Fruit fly (Drosophila melanogaster) whole organism, embryonic: ENCODE data around the gene CG42554.

Experiments
- Antp ChIP-seq: fragments of 200-800 bp; sonication (Bioruptor generic); optimal IDR thresholded peaks from 3 replicates; lab custom pipeline; 2016; ENCODE audit warnings: missing biosample characterization, missing genetic modification characterization
- Atf-2 ChIP-seq: fragments of 200-800 bp; sonication (Bioruptor generic); optimal IDR thresholded peaks from 2 replicates; lab custom pipeline; 2016; ENCODE audit warnings: missing biosample characterization, missing genetic modification characterization
- B-H1 ChIP-seq: fragments of 200-800 bp; sonication (Bioruptor generic); IDR thresholded peaks from 3 replicates; pipeline ENCODE4 v1.3.6; 2022; ENCODE audit warnings: missing biosample characterization, missing genetic modification characterization
- CG11093 ChIP-seq: fragments of 200-800 bp; sonication (Bioruptor generic); IDR thresholded peaks from 3 replicates; pipeline ENCODE4 v1.3.6; 2022; ENCODE audit warnings: missing biosample characterization, missing genetic modification characterization
- CG11696 ChIP-seq: fragments of 200-800 bp; sonication (Bioruptor generic); IDR thresholded peaks from 2 replicates; pipeline ENCODE4 v1.3.6; 2022; ENCODE audit warnings: missing biosample characterization, missing genetic modification characterization
- CG12236 ChIP-seq: fragments of 200-800 bp; sonication (Bioruptor generic); optimal IDR thresholded peaks from 2 replicates; lab custom pipeline; 2016; ENCODE audit warnings: missing biosample characterization, missing genetic modification characterization
- CG12391 ChIP-seq: fragments of 200-800 bp; sonication (Bioruptor generic); optimal IDR thresholded peaks from 3 replicates; lab custom pipeline; 2018; ENCODE audit warnings: missing biosample characterization, mild to moderate bottlenecking, missing genetic modification characterization, moderate library complexity
- CG13123 ChIP-seq: fragments of 200-800 bp; sonication (Bioruptor generic); optimal IDR thresholded peaks from 2 replicates; lab custom pipeline; 2016; ENCODE audit warnings: missing biosample characterization, missing genetic modification characterization
- CG13287 ChIP-seq: fragments of 200-800 bp; sonication (Bioruptor generic); IDR thresholded peaks from 2 replicates; pipeline ENCODE4 v1.3.6; 2022; ENCODE audit warnings: missing biosample characterization, missing genetic modification characterization; ENCODE audit not compliant: partially characterized antibody
- CG13424 ChIP-seq: fragments of 200-800 bp; sonication (Bioruptor generic); optimal IDR thresholded peaks from 2 replicates; lab custom pipeline; 2019; ENCODE audit warnings: missing biosample characterization, mild to moderate bottlenecking, missing genetic modification characterization, moderate library complexity
- CG15011 ChIP-seq: fragments of 200-800 bp; sonication (Bioruptor generic); optimal IDR thresholded peaks from 3 replicates; lab custom pipeline; 2018; ENCODE audit warnings: missing biosample characterization, mild to moderate bottlenecking, missing genetic modification characterization
- CG16813 ChIP-seq: fragments of 200-800 bp; sonication (Bioruptor generic); IDR thresholded peaks from 3 replicates; pipeline ENCODE4 v1.3.6; 2022; ENCODE audit warnings: missing biosample characterization, missing genetic modification characterization; ENCODE audit not compliant: partially characterized antibody
- CG16815 ChIP-seq: fragments of 200-800 bp; sonication (Bioruptor generic); optimal IDR thresholded peaks from 3 replicates; lab custom pipeline; 2017; ENCODE audit warnings: missing biosample characterization, mild to moderate bottlenecking, missing genetic modification characterization
- CG17359 ChIP-seq: fragments of 200-800 bp; sonication (Bioruptor generic); optimal IDR thresholded peaks from 3 replicates; lab custom pipeline; 2018; ENCODE audit warnings: missing biosample characterization, mild to moderate bottlenecking, missing genetic modification characterization, moderate library complexity
- CG17361 ChIP-seq: fragments of 200-800 bp; sonication (Bioruptor generic); IDR thresholded peaks from 3 replicates; pipeline ENCODE4 v1.3.6; 2022; ENCODE audit warnings: missing biosample characterization, missing genetic modification characterization
- CG2202 ChIP-seq: fragments of 200-800 bp; sonication (Bioruptor generic); optimal IDR thresholded peaks from 2 replicates; lab custom pipeline; 2018; ENCODE audit warnings: missing biosample characterization, mild to moderate bottlenecking, missing genetic modification characterization
- CG2889 ChIP-seq: fragments of 200-800 bp; sonication (Bioruptor generic); IDR thresholded peaks from 3 replicates; pipeline ENCODE4 v1.3.6; 2022; ENCODE audit warnings: missing biosample characterization, missing genetic modification characterization
- CG3065 ChIP-seq: fragments of 200-800 bp; sonication (Bioruptor generic); optimal IDR thresholded peaks from 2 replicates; lab custom pipeline; 2016; ENCODE audit warnings: missing biosample characterization, missing genetic modification characterization
- CG3281 ChIP-seq: fragments of 200-800 bp; sonication (Bioruptor generic); optimal IDR thresholded peaks from 3 replicates; lab custom pipeline; 2017; ENCODE audit warnings: missing biosample characterization, mild to moderate bottlenecking, missing genetic modification characterization
- CG33557 ChIP-seq: fragments of 200-800 bp; sonication (Bioruptor generic); optimal IDR thresholded peaks from 2 replicates; lab custom pipeline; 2019; ENCODE audit warnings: missing biosample characterization, mild to moderate bottlenecking, missing genetic modification characterization, moderate library complexity
- CG5180 ChIP-seq: fragments of 200-800 bp; sonication (Bioruptor generic); optimal IDR thresholded peaks from 3 replicates; lab custom pipeline; 2017; ENCODE audit warnings: missing biosample characterization, missing genetic modification characterization, mild to moderate bottlenecking, moderate library complexity, missing genetic modification reagents
- CG6254 ChIP-seq: fragments of 200-800 bp; sonication (Bioruptor generic); optimal IDR thresholded peaks from 3 replicates; lab custom pipeline; 2017; ENCODE audit warnings: mild to moderate bottlenecking, missing biosample characterization, missing genetic modification reagents, missing genetic modification characterization
- CG6813 ChIP-seq: fragments of 200-800 bp; sonication (Bioruptor generic); optimal IDR thresholded peaks from 2 replicates; lab custom pipeline; 2017; ENCODE audit warnings: missing biosample characterization, missing genetic modification characterization, mild to moderate bottlenecking, moderate library complexity, missing genetic modification reagents
- CG8924 ChIP-seq: fragments of 200-800 bp; optimal IDR thresholded peaks from 3 replicates; lab custom pipeline; 2019; ENCODE audit warnings: missing biosample characterization, mild to moderate bottlenecking, missing genetic modification characterization, moderate library complexity
- Dad ChIP-seq: fragments of 200-800 bp; sonication (Bioruptor generic); optimal IDR thresholded peaks from 3 replicates; lab custom pipeline; 2016; ENCODE audit warnings: missing biosample characterization, missing genetic modification characterization
- Deaf1 ChIP-seq: fragments of 200-800 bp; optimal IDR thresholded peaks from 3 replicates; lab custom pipeline; 2019; ENCODE audit warnings: missing biosample characterization, mild to moderate bottlenecking, missing genetic modification characterization, moderate library complexity
- H15 ChIP-seq: fragments of 200-800 bp; sonication (Bioruptor generic); IDR thresholded peaks from 3 replicates; pipeline ENCODE4 v1.3.6; 2022; ENCODE audit warnings: missing biosample characterization, missing genetic modification characterization
- HHEX ChIP-seq: fragments of 200-800 bp; sonication (Bioruptor generic); optimal IDR thresholded peaks from 3 replicates; lab custom pipeline; 2017; ENCODE audit warnings: missing biosample characterization, mild to moderate bottlenecking, missing genetic modification characterization, missing genetic modification reagents
- Hsf ChIP-seq: fragments of 200-800 bp; sonication (Bioruptor generic); optimal IDR thresholded peaks from 3 replicates; lab custom pipeline; 2016; ENCODE audit warnings: missing biosample characterization, missing genetic modification characterization
- Kr ChIP-seq: fragments of 200-800 bp; sonication (Bioruptor generic); optimal IDR thresholded peaks from 2 replicates; lab custom pipeline; 2017; ENCODE audit warnings: missing biosample characterization, mild to moderate bottlenecking, missing genetic modification characterization
- Lhr ChIP-seq: fragments of 200-800 bp; sonication (Bioruptor generic); optimal IDR thresholded peaks from 3 replicates; lab custom pipeline; 2017; ENCODE audit warnings: mild to moderate bottlenecking, missing biosample characterization, missing genetic modification reagents, missing genetic modification characterization
- NK7.1 ChIP-seq: fragments of 200-800 bp; sonication (Bioruptor generic); optimal IDR thresholded peaks from 3 replicates; lab custom pipeline; 2016; ENCODE audit warnings: missing biosample characterization, missing genetic modification characterization
- Oli ChIP-seq: fragments of 200-800 bp; sonication (Bioruptor generic); optimal IDR thresholded peaks from 2 replicates; lab custom pipeline; 2018; ENCODE audit warnings: missing biosample characterization, mild to moderate bottlenecking, missing genetic modification characterization, moderate library complexity
- Opbp ChIP-seq: fragments of 200-800 bp; sonication (Bioruptor generic); IDR thresholded peaks from 3 replicates; pipeline ENCODE4 v1.3.6; 2022; ENCODE audit warnings: missing biosample characterization, missing genetic modification characterization; ENCODE audit not compliant: partially characterized antibody
- Ravus ChIP-seq: fragments of 200-800 bp; sonication (Bioruptor generic); IDR thresholded peaks from 2 replicates; pipeline ENCODE4 v1.3.6; 2022; ENCODE audit warnings: missing biosample characterization, missing genetic modification characterization
- ase ChIP-seq: fragments of 200-800 bp; sonication (Bioruptor generic); IDR thresholded peaks from 3 replicates; pipeline ENCODE4 v1.3.6; 2022; ENCODE audit warnings: missing biosample characterization, missing genetic modification characterization
- bbx ChIP-seq: fragments of 200-800 bp; sonication (Bioruptor generic); IDR thresholded peaks from 2 replicates; pipeline ENCODE4 v1.3.6; 2022; ENCODE audit warnings: missing biosample characterization, missing genetic modification characterization; ENCODE audit not compliant: partially characterized antibody
- bsh ChIP-seq, 2 experiments: fragments of 200-800 bp; sonication (Bioruptor generic); optimal IDR thresholded peaks; 2 replicates each; lab custom pipeline; 2017 to 2018; ENCODE audit warnings: mild to moderate bottlenecking in 2 of 2, missing biosample characterization in 2 of 2, missing genetic modification characterization in 2 of 2, moderate library complexity in 1 of 2
- cad ChIP-seq: fragments of >200 bp; optimal IDR thresholded peaks from 2 replicates; lab custom pipeline; 2017; ENCODE audit warnings: missing biosample characterization, missing genetic modification characterization
- danr ChIP-seq: fragments of 200-800 bp; sonication (Bioruptor generic); IDR thresholded peaks from 2 replicates; pipeline ENCODE4 v1.3.6; 2022; ENCODE audit warnings: missing biosample characterization, missing genetic modification characterization
- gcm2 ChIP-seq: fragments of 200-800 bp; sonication (Bioruptor generic); optimal IDR thresholded peaks from 2 replicates; lab custom pipeline; 2016; ENCODE audit warnings: missing biosample characterization, missing genetic modification characterization
- lilli ChIP-seq: fragments of 200-800 bp; sonication (Bioruptor generic); optimal IDR thresholded peaks from 3 replicates; lab custom pipeline; 2016; ENCODE audit warnings: missing biosample characterization, missing genetic modification characterization
- run ChIP-seq: fragments of 200-800 bp; sonication (Bioruptor generic); optimal IDR thresholded peaks from 3 replicates; lab custom pipeline; 2018; ENCODE audit warnings: missing biosample characterization, mild to moderate bottlenecking, missing genetic modification characterization
- sd ChIP-seq: fragments of 200-800 bp; sonication (Bioruptor generic); optimal IDR thresholded peaks from 3 replicates; lab custom pipeline; 2018; ENCODE audit warnings: missing biosample characterization, mild to moderate bottlenecking, missing genetic modification characterization, moderate library complexity
- sens ChIP-seq: fragments of 200-800 bp; sonication (Bioruptor generic); peaks from one replicate; lab custom pipeline; 2016; ENCODE audit warnings: missing biosample characterization, missing genetic modification characterization
- shn ChIP-seq: fragments of 200-800 bp; sonication (Bioruptor generic); optimal IDR thresholded peaks from 3 replicates; lab custom pipeline; 2016; ENCODE audit warnings: missing biosample characterization, missing genetic modification characterization
- vfl ChIP-seq: fragments of 200-800 bp; sonication (Bioruptor generic); optimal IDR thresholded peaks from 2 replicates; lab custom pipeline; 2016; ENCODE audit warnings: missing biosample characterization, missing genetic modification characterization
- yki ChIP-seq: fragments of >200 bp; optimal IDR thresholded peaks from 3 replicates; lab custom pipeline; 2018

The CG42554 gene

DNA sequence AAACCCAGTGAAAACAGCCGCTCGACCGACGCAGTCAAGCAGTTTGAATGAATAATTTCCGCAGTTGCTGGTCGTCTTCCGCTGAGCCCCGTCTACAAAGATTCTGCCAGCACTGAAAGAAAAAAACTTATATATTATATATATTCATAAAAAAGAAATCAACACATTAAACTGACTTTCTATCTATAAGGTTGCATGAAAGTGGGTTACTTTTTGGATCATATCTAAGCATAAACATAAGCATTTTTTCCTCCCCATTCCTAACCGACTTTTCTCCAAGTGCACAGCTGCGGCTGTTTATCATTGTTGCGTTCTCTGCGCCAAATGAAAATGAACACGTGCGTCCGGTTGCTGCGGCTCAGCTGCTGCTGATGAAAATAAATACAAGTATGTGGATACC is 15.2 kb upstream of the CG42554 start (continued):
- TF ChIP-seq CG12391 (tag; lab: Kevin White, UChicago) (peak; percentile 71), Oli (tag; lab: Kevin White, UChicago) (peak; percentile 79), bbx (GFP tag; lab: Robert Waterston, UW) (no peak), Ravus (GFP tag; lab: Robert Waterston, UW) (peak; percentile 17), CG3281 (GFP tag; lab: Kevin White, UChicago) (peak; percentile 52), CG13123 (GFP tag; lab: Kevin White, UChicago) (peak; percentile 16), Hsf (GFP tag; lab: Kevin White, UChicago) (peak; percentile 20), CG11696 (GFP tag; lab: Robert Waterston, UW) (peak; percentile 68), CG13287 (GFP tag; lab: Robert Waterston, UW) (no peak), CG2202 (tag; lab: Kevin White, UChicago) (peak; percentile 29), Kr (GFP tag; lab: Kevin White, UChicago) (no peak), gcm2 (GFP tag; lab: Kevin White, UChicago) (no peak), sens (GFP tag; lab: Kevin White, UChicago) (peak; percentile 92), run (tag; lab: Kevin White, UChicago) (peak; percentile 53), CG13424 (tag; lab: Kevin White, UChicago) (peak; percentile 74), CG6254 (GFP tag; lab: Kevin White, UChicago) (peak; percentile 44), yki (lab: Kevin White, UChicago) (no peak), Opbp (GFP tag; lab: Robert Waterston, UW) (no peak), sd (tag; lab: Kevin White, UChicago) (peak; percentile 5), B-H1 (GFP tag; lab: Robert Waterston, UW) (peak; percentile 65; the same call in 2 of the 3 replicates), CG33557 (GFP tag; lab: Kevin White, UChicago) (no peak), CG15011 (no peak), shn (GFP tag; lab: Kevin White, UChicago) (no peak), lilli (GFP tag; lab: Kevin White, UChicago) (peak; percentile 43), CG16813 (no peak)

DNA sequence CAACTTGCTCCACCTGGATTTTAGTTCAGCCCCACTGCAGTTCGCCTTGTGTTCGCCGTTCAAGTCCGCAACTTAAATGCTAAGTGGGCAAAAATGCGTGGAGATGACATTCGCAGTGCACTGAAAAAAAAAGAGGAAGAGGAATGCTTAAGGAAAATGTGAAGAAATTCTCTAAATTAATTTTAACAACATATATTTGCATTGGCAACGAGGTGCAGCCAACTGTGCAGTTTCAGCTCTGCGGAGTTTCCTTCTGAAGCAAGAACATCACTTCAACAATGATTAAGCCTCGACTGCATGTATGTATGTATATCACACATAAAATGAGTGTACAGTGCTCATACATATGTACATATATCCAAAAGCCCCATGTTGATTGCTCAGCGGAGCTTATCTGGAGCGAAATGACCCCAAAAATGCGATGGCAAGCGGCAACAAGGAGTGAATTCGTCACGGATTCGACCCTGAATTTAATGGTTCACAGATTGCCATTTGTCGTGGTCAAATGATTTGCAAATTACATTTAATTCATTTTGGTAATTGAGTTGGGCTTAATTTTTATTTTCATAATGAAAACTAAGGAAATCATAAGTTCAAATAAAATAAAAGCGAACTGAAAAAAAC is 14.4 kb upstream of the CG42554 start:
- TF ChIP-seq CG11093 (0 out of 3 replicates have a peak, but pooled peaks have one; percentile 12), CG2889 (no peak), danr (GFP tag; lab: Robert Waterston, UW) (no peak), sens (GFP tag; lab: Kevin White, UChicago) (peak; percentile 65)

DNA sequence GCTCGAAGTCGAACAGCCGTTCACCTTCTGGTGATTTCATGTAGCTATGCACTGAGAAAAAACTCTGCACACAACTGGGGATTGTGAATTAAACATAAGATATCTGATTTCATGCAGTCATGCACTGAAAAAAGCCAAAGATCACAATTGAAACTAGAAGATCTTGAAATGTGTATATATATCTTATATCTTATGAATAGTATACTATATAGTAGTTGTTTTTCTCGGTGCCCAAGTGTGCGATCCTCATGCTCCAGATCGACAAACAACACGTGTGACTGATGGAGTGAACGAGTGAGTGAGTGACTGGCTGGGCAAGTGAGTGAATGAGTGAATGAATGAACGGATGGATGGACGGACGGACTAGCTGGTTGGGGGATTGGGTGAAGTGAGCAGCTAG is 13.5 kb upstream of the CG42554 start:
- TF ChIP-seq bsh (GFP tag; optimal IDR thresholded peaks at IDR 0.05; lab: Kevin White, UChicago) (peak; percentile 22 to 78), shn (GFP tag; lab: Kevin White, UChicago) (no peak), Dad (GFP tag; lab: Kevin White, UChicago) (peak; percentile 18), Lhr (GFP tag; lab: Kevin White, UChicago) (peak; percentile 24), ase (GFP tag; lab: Robert Waterston, UW) (peak; percentile 65; the same call in 2 of the 3 replicates), CG12236 (GFP tag; lab: Kevin White, UChicago) (no peak), CG17361 (GFP tag; lab: Robert Waterston, UW) (peak; percentile 77), Atf-2 (GFP tag; lab: Kevin White, UChicago) (no peak), CG5180 (GFP tag; lab: Kevin White, UChicago) (peak; percentile 77), CG6813 (GFP tag; lab: Kevin White, UChicago) (peak; percentile 67), CG8924 (tag; lab: Kevin White, UChicago) (peak; percentile 68), Deaf1 (tag; lab: Kevin White, UChicago) (peak; percentile 57), HHEX (peak; percentile 76), CG16815 (GFP tag; lab: Kevin White, UChicago) (peak; percentile 15), H15 (GFP tag; lab: Robert Waterston, UW) (peak; percentile 73), CG3065 (GFP tag; lab: Kevin White, UChicago) (no peak), Antp (GFP tag; lab: Kevin White, UChicago) (no peak), NK7.1 (GFP tag; lab: Kevin White, UChicago) (peak; percentile 12), cad (no peak), CG17359 (peak; percentile 86), vfl (no peak)
